Fruit fly (Drosophila melanogaster) whole organism, wandering third instar larva: Measurements from ENCODE around the gene wgn.

Source experiments
- Abd-B ChIP-seq: fragments of >200 bp; optimal IDR thresholded peaks from 2 replicates; lab custom pipeline; 2017; ENCODE audit warnings: missing biosample characterization, missing genetic modification characterization
- CG32264 ChIP-seq: fragments of 200-800 bp; sonication (Bioruptor generic); optimal IDR thresholded peaks from 2 replicates; lab custom pipeline; 2016; ENCODE audit warnings: missing biosample characterization, missing genetic modification characterization
- CG9705 ChIP-seq: fragments of 200-800 bp; sonication (Bioruptor generic); optimal IDR thresholded peaks from 2 replicates; lab custom pipeline; 2018; ENCODE audit warnings: missing biosample characterization, mild to moderate bottlenecking, missing genetic modification characterization
- CrebA ChIP-seq: fragments of 200-800 bp; sonication (Bioruptor generic); optimal IDR thresholded peaks from 2 replicates; lab custom pipeline; 2016; ENCODE audit warnings: missing biosample characterization, mild to moderate bottlenecking, missing genetic modification characterization, borderline replicate concordance
- Dfd ChIP-seq: fragments of >200 bp; optimal IDR thresholded peaks from 2 replicates; lab custom pipeline; 2017; ENCODE audit warnings: missing biosample characterization, missing genetic modification characterization
- Dif ChIP-seq: fragments of 200-275, 200-300 bp; sonication (Bioruptor generic); optimal IDR thresholded peaks from 2 replicates; lab custom pipeline; 2018; ENCODE audit warnings: missing biosample characterization, missing genetic modification characterization; ENCODE audit not compliant: partially characterized antibody
- GATAd ChIP-seq: sonication (Bioruptor generic); optimal IDR thresholded peaks from 2 replicates; lab custom pipeline; 2016; ENCODE audit warnings: missing biosample characterization, missing genetic modification characterization
- HLH106 ChIP-seq: fragments of 200-800 bp; optimal IDR thresholded peaks from 3 replicates; lab custom pipeline; 2019; ENCODE audit warnings: missing biosample characterization, mild to moderate bottlenecking, missing genetic modification characterization, moderate library complexity
- Hnf4 ChIP-seq: fragments of 200-800 bp; sonication (Bioruptor generic); optimal IDR thresholded peaks from 2 replicates; lab custom pipeline; 2016; ENCODE audit warnings: missing biosample characterization, mild to moderate bottlenecking, missing genetic modification characterization
- Hr78 ChIP-seq: fragments of >200 bp; optimal IDR thresholded peaks from 2 replicates; lab custom pipeline; 2017; ENCODE audit warnings: missing biosample characterization, missing genetic modification characterization
- Hr83 ChIP-seq: fragments of 200-300 bp; sonication (Bioruptor generic); optimal IDR thresholded peaks from 2 replicates; lab custom pipeline; 2016; ENCODE audit warnings: missing biosample characterization, mild to moderate bottlenecking, missing genetic modification characterization, moderate library complexity; ENCODE audit not compliant: poor library complexity, severe bottlenecking
- Jra ChIP-seq: sonication (Bioruptor generic); optimal IDR thresholded peaks from 2 replicates; lab custom pipeline; 2016; ENCODE audit warnings: missing biosample characterization, missing genetic modification characterization
- Mio ChIP-seq: sonication (Bioruptor generic); optimal IDR thresholded peaks from 2 replicates; lab custom pipeline; 2016; ENCODE audit warnings: missing biosample characterization, missing genetic modification characterization
- Myc ChIP-seq: fragments of >200 bp; optimal IDR thresholded peaks from 2 replicates; lab custom pipeline; 2017
- N ChIP-seq: fragments of >200 bp; optimal IDR thresholded peaks from 2 replicates; lab custom pipeline; 2018; ENCODE audit warnings: missing biosample characterization, missing external identifiers, missing genetic modification characterization
- OdsH ChIP-seq: fragments of 200-800 bp; sonication (Bioruptor generic); optimal IDR thresholded peaks from 2 replicates; lab custom pipeline; 2016; ENCODE audit warnings: missing biosample characterization, mild to moderate bottlenecking, missing genetic modification characterization
- Rel ChIP-seq, 2 experiments: fragments of 200-800 bp; sonication (Bioruptor generic) in 1 of 2; optimal IDR thresholded peaks; 2 replicates in 1 of 2; 3 replicates in 1 of 2; lab custom pipeline; 2016 to 2019; ENCODE audit warnings: mild to moderate bottlenecking in 2 of 2, missing biosample characterization in 2 of 2, missing genetic modification characterization in 2 of 2, moderate library complexity in 1 of 2
- Sp1 ChIP-seq: fragments of 200-800 bp; sonication (Bioruptor generic); optimal IDR thresholded peaks from 3 replicates; lab custom pipeline; 2019; ENCODE audit warnings: missing biosample characterization, mild to moderate bottlenecking, missing genetic modification characterization, moderate library complexity
- Vsx2 ChIP-seq: fragments of 200-300, 225-300 bp; sonication (Bioruptor generic); optimal IDR thresholded peaks from 2 replicates; lab custom pipeline; 2018; ENCODE audit warnings: missing biosample characterization, missing genetic modification characterization; ENCODE audit not compliant: partially characterized antibody
- br ChIP-seq: fragments of 200-800 bp; sonication (Bioruptor generic); optimal IDR thresholded peaks from 2 replicates; lab custom pipeline; 2016; ENCODE audit warnings: missing biosample characterization, missing genetic modification characterization
- brk ChIP-seq: fragments of 200-800 bp; sonication (Bioruptor generic); optimal IDR thresholded peaks from 2 replicates; lab custom pipeline; 2016; ENCODE audit warnings: missing biosample characterization, mild to moderate bottlenecking, missing genetic modification characterization
- dl ChIP-seq, 2 experiments: fragments of 175-275, 200-275 bp in 1 of 2; fragments of 200-275 bp in 1 of 2; sonication (Bioruptor generic); optimal IDR thresholded peaks; lab custom pipeline; 2018; ENCODE audit warnings: mild to moderate bottlenecking in 2 of 2, missing biosample characterization in 2 of 2, missing genetic modification characterization in 2 of 2, moderate library complexity in 2 of 2; ENCODE audit not compliant: partially characterized antibody in 2 of 2, insufficient read depth in 1 of 2
- dmrt93B ChIP-seq: fragments of 200-800 bp; sonication (Bioruptor generic); optimal IDR thresholded peaks from 2 replicates; lab custom pipeline; 2018; ENCODE audit warnings: missing biosample characterization, mild to moderate bottlenecking, missing genetic modification characterization
- dsf ChIP-seq: sonication (Bioruptor generic); optimal IDR thresholded peaks from 2 replicates; lab custom pipeline; 2016; ENCODE audit warnings: missing biosample characterization, missing genetic modification characterization, borderline replicate concordance
- ey ChIP-seq: fragments of 200-800 bp; sonication (Bioruptor generic); optimal IDR thresholded peaks from 2 replicates; lab custom pipeline; 2016; ENCODE audit warnings: missing biosample characterization, missing genetic modification characterization
- foxo ChIP-seq, 2 experiments: fragments of 200-800 bp; sonication (Bioruptor generic); optimal IDR thresholded peaks; 2 replicates in 1 of 2; 3 replicates in 1 of 2; lab custom pipeline; 2016 to 2017; ENCODE audit warnings: missing biosample characterization in 2 of 2, missing genetic modification characterization in 2 of 2
- fru ChIP-seq: fragments of 200-800 bp; sonication (Bioruptor generic); optimal IDR thresholded peaks from 3 replicates; lab custom pipeline; 2016; ENCODE audit warnings: missing biosample characterization, mild to moderate bottlenecking, missing genetic modification characterization
- h ChIP-seq: fragments of 200-800 bp; sonication (Bioruptor generic); optimal IDR thresholded peaks from 3 replicates; lab custom pipeline; 2016; ENCODE audit warnings: missing biosample characterization, mild to moderate bottlenecking, missing genetic modification characterization
- jim ChIP-seq: fragments of 175-275, 200-325 bp; sonication (Bioruptor generic); optimal IDR thresholded peaks from 2 replicates; lab custom pipeline; 2016; ENCODE audit warnings: missing biosample characterization, mild to moderate bottlenecking, missing genetic modification characterization
- lola ChIP-seq: fragments of >200 bp; optimal IDR thresholded peaks from 2 replicates; lab custom pipeline; 2017; ENCODE audit warnings: missing biosample characterization, missing genetic modification characterization
- pan ChIP-seq: fragments of >200 bp; optimal IDR thresholded peaks from 2 replicates; lab custom pipeline; 2017
- psq ChIP-seq: fragments of 200-800 bp; sonication (Bioruptor generic); optimal IDR thresholded peaks from 3 replicates; lab custom pipeline; 2017; ENCODE audit warnings: missing biosample characterization, mild to moderate bottlenecking, missing genetic modification characterization, moderate library complexity
- rgr ChIP-seq: fragments of 200-800 bp; sonication (Bioruptor generic); optimal IDR thresholded peaks from 3 replicates; lab custom pipeline; 2016; ENCODE audit warnings: missing biosample characterization, mild to moderate bottlenecking, missing genetic modification characterization
- sage ChIP-seq: fragments of 200-800 bp; sonication (Bioruptor generic); optimal IDR thresholded peaks from 2 replicates; lab custom pipeline; 2016; ENCODE audit warnings: missing biosample characterization, mild to moderate bottlenecking, missing genetic modification characterization
- sv ChIP-seq: fragments of 200-800 bp; sonication (Bioruptor generic); optimal IDR thresholded peaks from 3 replicates; lab custom pipeline; 2016; ENCODE audit warnings: missing biosample characterization, missing genetic modification characterization
- tai ChIP-seq: sonication (Bioruptor generic); optimal IDR thresholded peaks from 2 replicates; lab custom pipeline; 2016; ENCODE audit warnings: missing biosample characterization, missing genetic modification characterization
- usp ChIP-seq: fragments of >200 bp; optimal IDR thresholded peaks from 2 replicates; lab custom pipeline; 2017; ENCODE audit warnings: missing biosample characterization, missing genetic modification characterization
- woc ChIP-seq: sonication (Bioruptor generic); optimal IDR thresholded peaks from 2 replicates; lab custom pipeline; 2016; ENCODE audit warnings: missing biosample characterization, mild to moderate bottlenecking, missing genetic modification characterization

Gene wgn

dm6 chrX:18645720-18646213 is 11.1 kb upstream of the wgn start:
- peak; percentile 77 for TF ChIP-seq h (GFP tag; lab: Kevin White, UChicago)
- TF ChIP-seq Abd-B, result no peak
- TF ChIP-seq Vsx2, result no peak
- TF ChIP-seq foxo (GFP tag; optimal IDR thresholded peaks at IDR 0.05; lab: Kevin White, UChicago), result peak in 1 of 2 experiments; percentile 82
- no peak for TF ChIP-seq lola (GFP tag; lab: Kevin White, UChicago)
- TF ChIP-seq N (GFP tag; lab: Kevin White, UChicago), result no peak
- peak; percentile 41 for TF ChIP-seq sage (GFP tag; lab: Kevin White, UChicago)
- peak; percentile 59 for TF ChIP-seq OdsH (GFP tag; lab: Kevin White, UChicago)
- TF ChIP-seq br (GFP tag; lab: Kevin White, UChicago), result peak; percentile 73
- TF ChIP-seq Sp1 (GFP tag; lab: Kevin White, UChicago), result peak; percentile 65
- peak; percentile 72 for TF ChIP-seq ey
- TF ChIP-seq usp (GFP tag; lab: Kevin White, UChicago), result no peak
- TF ChIP-seq CG9705 (GFP tag; lab: Kevin White, UChicago), result no peak
- no peak for TF ChIP-seq jim (GFP tag; lab: Kevin White, UChicago)
- no peak for TF ChIP-seq brk
- no peak for TF ChIP-seq GATAd (GFP tag; lab: Kevin White, UChicago)
- no peak for TF ChIP-seq pan (lab: Kevin White, UChicago)
- peak; percentile 47 for TF ChIP-seq Jra
- TF ChIP-seq Hr78 (GFP tag; lab: Kevin White, UChicago), result no peak
- no peak for TF ChIP-seq Rel (GFP tag; optimal IDR thresholded peaks at IDR 0.05; lab: Kevin White, UChicago)
- peak; percentile 35 for TF ChIP-seq Rel (tag; optimal IDR thresholded peaks at IDR 0.05; lab: Kevin White, UChicago)
- peak; percentile 74 for TF ChIP-seq rgr (GFP tag; lab: Kevin White, UChicago)
- no peak for TF ChIP-seq Myc (lab: Kevin White, UChicago)
- no peak for TF ChIP-seq dl (GFP tag; optimal IDR thresholded peaks at IDR 0.05; lab: Kevin White, UChicago; ENCODE audit: insufficient read depth in 1 of 2, partially characterized antibody in 2 of 2)
- TF ChIP-seq dmrt93B (GFP tag; lab: Kevin White, UChicago), result peak; percentile 13
- TF ChIP-seq fru, result peak; percentile 78
- no peak for TF ChIP-seq Dfd (GFP tag; lab: Kevin White, UChicago)
- peak; percentile 91 for TF ChIP-seq Hr83 (GFP tag; lab: Kevin White, UChicago)
- no peak for TF ChIP-seq tai (GFP tag; lab: Kevin White, UChicago)
- no peak for TF ChIP-seq Dif (GFP tag; lab: Kevin White, UChicago)
- no peak for TF ChIP-seq Mio (GFP tag; lab: Kevin White, UChicago)
- peak; percentile 14 for TF ChIP-seq CG32264 (GFP tag; lab: Kevin White, UChicago)
- TF ChIP-seq woc (GFP tag; lab: Kevin White, UChicago), result peak; percentile 31
- TF ChIP-seq Hnf4 (GFP tag; lab: Kevin White, UChicago), result peak; percentile 58
- TF ChIP-seq HLH106 (tag; lab: Kevin White, UChicago), result peak; percentile 42
- peak; percentile 57 for TF ChIP-seq psq
- peak; percentile 20 for TF ChIP-seq dsf (GFP tag; lab: Kevin White, UChicago)
- peak; percentile 36 for TF ChIP-seq sv
- TF ChIP-seq CrebA, result no peak

- peak; percentile 92 for TF ChIP-seq h (GFP tag; lab: Kevin White, UChicago)
- TF ChIP-seq ey, result peak; percentile 88
- TF ChIP-seq dmrt93B (GFP tag; lab: Kevin White, UChicago), result peak; percentile 58
- peak; percentile 85 for TF ChIP-seq br (GFP tag; lab: Kevin White, UChicago)
- peak; percentile 79 for TF ChIP-seq Sp1 (GFP tag; lab: Kevin White, UChicago)
- no peak for TF ChIP-seq N (GFP tag; lab: Kevin White, UChicago)
- peak; percentile 69 for TF ChIP-seq psq
- TF ChIP-seq HLH106 (tag; lab: Kevin White, UChicago), result peak; percentile 83
- no peak for TF ChIP-seq lola (GFP tag; lab: Kevin White, UChicago)
- TF ChIP-seq Mio (GFP tag; lab: Kevin White, UChicago), result no peak
- no peak for TF ChIP-seq Vsx2
- TF ChIP-seq tai (GFP tag; lab: Kevin White, UChicago), result no peak
- TF ChIP-seq Jra, result peak; percentile 53
- TF ChIP-seq Hr83 (GFP tag; lab: Kevin White, UChicago), result no peak
- no peak for TF ChIP-seq Dif (GFP tag; lab: Kevin White, UChicago)
- TF ChIP-seq CG32264 (GFP tag; lab: Kevin White, UChicago), result no peak
- TF ChIP-seq foxo (GFP tag; optimal IDR thresholded peaks at IDR 0.05; lab: Kevin White, UChicago), result peak in 1 of 2 experiments; percentile 90
- peak; percentile 9 for TF ChIP-seq woc (GFP tag; lab: Kevin White, UChicago)
- peak; percentile 38 for TF ChIP-seq CG9705 (GFP tag; lab: Kevin White, UChicago)
- TF ChIP-seq Rel (GFP tag; optimal IDR thresholded peaks at IDR 0.05; lab: Kevin White, UChicago), result no peak
- TF ChIP-seq Rel (tag; optimal IDR thresholded peaks at IDR 0.05; lab: Kevin White, UChicago), result peak; percentile 69
- TF ChIP-seq Hr78 (GFP tag; lab: Kevin White, UChicago), result no peak
- peak; percentile 89 for TF ChIP-seq rgr (GFP tag; lab: Kevin White, UChicago)
- no peak for TF ChIP-seq dsf (GFP tag; lab: Kevin White, UChicago)
- no peak for TF ChIP-seq GATAd (GFP tag; lab: Kevin White, UChicago)
- no peak for TF ChIP-seq pan (lab: Kevin White, UChicago)
- peak; percentile 64 for TF ChIP-seq sv
- TF ChIP-seq jim (GFP tag; lab: Kevin White, UChicago), result no peak
- TF ChIP-seq usp (GFP tag; lab: Kevin White, UChicago), result no peak
- TF ChIP-seq Hnf4 (GFP tag; lab: Kevin White, UChicago), result peak; percentile 84
- no peak for TF ChIP-seq sage (GFP tag; lab: Kevin White, UChicago)
- TF ChIP-seq fru, result peak; percentile 85
- TF ChIP-seq Dfd (GFP tag; lab: Kevin White, UChicago), result no peak
- TF ChIP-seq Abd-B, result no peak
- TF ChIP-seq OdsH (GFP tag; lab: Kevin White, UChicago), result peak; percentile 83
- TF ChIP-seq dl (GFP tag; optimal IDR thresholded peaks at IDR 0.05; lab: Kevin White, UChicago; ENCODE audit: insufficient read depth in 1 of 2, partially characterized antibody in 2 of 2), result no peak
- TF ChIP-seq Myc (lab: Kevin White, UChicago), result no peak
- TF ChIP-seq brk, result no peak
- no peak for TF ChIP-seq CrebA
Observed at dm6 chrX:18644890-18645289, 10.2 kb upstream of the wgn start.
